Fruit fly (Drosophila melanogaster) whole organism, embryonic: ENCODE measurements around the gene sals.

Source experiments
- Adf1 ChIP-seq: fragments of 200-800 bp; sonication (Bioruptor generic); IDR thresholded peaks from 2 replicates; pipeline ENCODE4 v1.3.6; 2022; ENCODE audit warnings: missing biosample characterization, missing genetic modification characterization
- Bdp1 ChIP-seq: fragments of 200-800 bp; sonication (Bioruptor generic); optimal IDR thresholded peaks from 3 replicates; lab custom pipeline; 2016; ENCODE audit warnings: missing biosample characterization, missing genetic modification characterization
- CG10959 ChIP-seq: fragments of 200-800 bp; sonication (Bioruptor generic); IDR thresholded peaks from 2 replicates; pipeline ENCODE4 v1.3.6; 2022; ENCODE audit warnings: missing biosample characterization, missing genetic modification characterization
- CG12071 ChIP-seq: fragments of 200-800 bp; sonication (Bioruptor generic); optimal IDR thresholded peaks from 3 replicates; lab custom pipeline; 2018; ENCODE audit warnings: missing biosample characterization, mild to moderate bottlenecking, missing genetic modification characterization
- CG13624 ChIP-seq: fragments of 200-800 bp; sonication (Bioruptor generic); optimal IDR thresholded peaks from 2 replicates; lab custom pipeline; 2016; ENCODE audit warnings: missing biosample characterization, missing genetic modification characterization
- CG14860 ChIP-seq: fragments of 200-800 bp; sonication (Bioruptor generic); IDR thresholded peaks from 3 replicates; pipeline ENCODE4 v1.3.6; 2022; ENCODE audit warnings: missing biosample characterization, missing genetic modification characterization; ENCODE audit not compliant: partially characterized antibody
- CG14965 ChIP-seq: fragments of 200-800 bp; sonication (Bioruptor generic); optimal IDR thresholded peaks from 2 replicates; lab custom pipeline; 2016; ENCODE audit warnings: missing biosample characterization, missing genetic modification characterization, borderline replicate concordance
- CG15601 ChIP-seq: fragments of 200-800 bp; sonication (Bioruptor generic); optimal IDR thresholded peaks from 3 replicates; lab custom pipeline; 2019; ENCODE audit warnings: missing biosample characterization, mild to moderate bottlenecking, missing genetic modification characterization, moderate library complexity
- CG16779 ChIP-seq: fragments of 200-800 bp; sonication (Bioruptor generic); IDR thresholded peaks from 2 replicates; pipeline ENCODE4 v1.3.6; 2022; ENCODE audit warnings: missing biosample characterization, missing genetic modification characterization
- CG17612 ChIP-seq: fragments of 200-800 bp; sonication (Bioruptor generic); IDR thresholded peaks from 2 replicates; pipeline ENCODE4 v1.3.6; 2022; ENCODE audit warnings: missing biosample characterization, missing genetic modification characterization
- CG17912 ChIP-seq: fragments of 200-800 bp; sonication (Bioruptor generic); optimal IDR thresholded peaks from 2 replicates; lab custom pipeline; 2018; ENCODE audit warnings: missing biosample characterization, mild to moderate bottlenecking, missing genetic modification characterization
- CG2678 ChIP-seq: fragments of 200-800 bp; sonication (Bioruptor generic); optimal IDR thresholded peaks from 3 replicates; lab custom pipeline; 2019; ENCODE audit warnings: missing biosample characterization, mild to moderate bottlenecking, missing genetic modification characterization, moderate library complexity
- CG2889 ChIP-seq: fragments of 200-800 bp; sonication (Bioruptor generic); IDR thresholded peaks from 3 replicates; pipeline ENCODE4 v1.3.6; 2022; ENCODE audit warnings: missing biosample characterization, missing genetic modification characterization
- CG31365 ChIP-seq: fragments of 200-800 bp; sonication (Bioruptor generic); optimal IDR thresholded peaks from 2 replicates; lab custom pipeline; 2018; ENCODE audit warnings: missing biosample characterization, mild to moderate bottlenecking, missing genetic modification characterization
- CG3163 ChIP-seq: fragments of 200-800 bp; sonication (Bioruptor generic); optimal IDR thresholded peaks from 3 replicates; lab custom pipeline; 2016; ENCODE audit warnings: missing biosample characterization, missing genetic modification characterization
- CG32532 ChIP-seq: fragments of 200-800 bp; sonication (Bioruptor generic); IDR thresholded peaks from 2 replicates; pipeline ENCODE4 v1.3.6; 2022; ENCODE audit warnings: missing biosample characterization, missing genetic modification characterization
- CG34376 ChIP-seq: fragments of 200-800 bp; sonication (Bioruptor generic); optimal IDR thresholded peaks from 2 replicates; lab custom pipeline; 2018; ENCODE audit warnings: missing biosample characterization, mild to moderate bottlenecking, missing genetic modification characterization
- CG3726 ChIP-seq: fragments of 200-800 bp; sonication (Bioruptor generic); IDR thresholded peaks from 3 replicates; pipeline ENCODE4, ENCODE4 v1.3.6; 2022; ENCODE audit warnings: missing biosample characterization, missing genetic modification characterization
- CG7928 ChIP-seq: fragments of 200-800 bp; sonication (Bioruptor generic); optimal IDR thresholded peaks from 2 replicates; lab custom pipeline; 2017; ENCODE audit warnings: missing biosample characterization, mild to moderate bottlenecking, missing genetic modification characterization
- CG7987 ChIP-seq: fragments of 200-800 bp; sonication (Bioruptor generic); optimal IDR thresholded peaks from 2 replicates; lab custom pipeline; 2018; ENCODE audit warnings: missing biosample characterization, mild to moderate bottlenecking, missing genetic modification characterization, moderate library complexity
- CG8089 ChIP-seq: fragments of 200-800 bp; sonication (Bioruptor generic); optimal IDR thresholded peaks from 3 replicates; lab custom pipeline; 2016; ENCODE audit warnings: missing biosample characterization, missing genetic modification characterization
- D19B ChIP-seq: fragments of 200-800 bp; sonication (Bioruptor generic); optimal IDR thresholded peaks from 2 replicates; lab custom pipeline; 2017; ENCODE audit warnings: missing biosample characterization, mild to moderate bottlenecking, missing genetic modification characterization
- Deaf1 ChIP-seq: fragments of 200-800 bp; optimal IDR thresholded peaks from 3 replicates; lab custom pipeline; 2019; ENCODE audit warnings: missing biosample characterization, mild to moderate bottlenecking, missing genetic modification characterization, moderate library complexity
- E2f1 ChIP-seq: fragments of 200-800 bp; sonication (Bioruptor generic); IDR thresholded peaks from 2 replicates; pipeline ENCODE4 v1.3.6; 2022; ENCODE audit warnings: missing biosample characterization, missing genetic modification characterization
- Eip74EF ChIP-seq, 2 experiments: fragments of 200-800 bp in 1 of 2; fragments of >200 bp in 1 of 2; sonication (Bioruptor generic) in 1 of 2; optimal IDR thresholded peaks; 2 replicates each; lab custom pipeline; 2017 to 2019; ENCODE audit warnings: missing biosample characterization in 2 of 2, missing genetic modification characterization in 2 of 2, mild to moderate bottlenecking in 1 of 2, moderate library complexity in 1 of 2
- HmgZ ChIP-seq: fragments of 200-800 bp; sonication (Bioruptor generic); optimal IDR thresholded peaks from 2 replicates; lab custom pipeline; 2018; ENCODE audit warnings: missing biosample characterization, mild to moderate bottlenecking, missing genetic modification characterization
- Nf-YC ChIP-seq: fragments of 200-800 bp; optimal IDR thresholded peaks from 3 replicates; lab custom pipeline; 2019; ENCODE audit warnings: missing biosample characterization, mild to moderate bottlenecking, missing genetic modification characterization, moderate library complexity
- Oaz ChIP-seq: fragments of 200-800 bp; sonication (Bioruptor generic); IDR thresholded peaks from 2 replicates; pipeline ENCODE4 v1.3.6; 2022; ENCODE audit warnings: missing biosample characterization, missing genetic modification characterization
- Side ChIP-seq: fragments of 200-800 bp; sonication (Bioruptor generic); optimal IDR thresholded peaks from 2 replicates; lab custom pipeline; 2016; ENCODE audit warnings: missing biosample characterization, missing genetic modification characterization
- Sox102F ChIP-seq: fragments of 200-800 bp; sonication (Bioruptor generic); optimal IDR thresholded peaks from 2 replicates; lab custom pipeline; 2018; ENCODE audit warnings: missing biosample characterization, mild to moderate bottlenecking, missing genetic modification characterization, moderate library complexity
- Vsx1 ChIP-seq: fragments of 200-800 bp; sonication (Bioruptor generic); optimal IDR thresholded peaks from 2 replicates; lab custom pipeline; 2017; ENCODE audit warnings: missing biosample characterization, mild to moderate bottlenecking, missing genetic modification characterization, missing genetic modification reagents
- Xbp1 ChIP-seq: fragments of 200-800 bp; sonication (Bioruptor generic); optimal IDR thresholded peaks from 3 replicates; lab custom pipeline; 2016; ENCODE audit warnings: missing biosample characterization, mild to moderate bottlenecking, missing genetic modification characterization
- Xrp1 ChIP-seq: fragments of 200-800 bp; sonication (Bioruptor generic); IDR thresholded peaks from 2 replicates; pipeline ENCODE4 v1.3.6; 2022; ENCODE audit warnings: missing biosample characterization, missing genetic modification characterization
- ase ChIP-seq: fragments of 200-800 bp; sonication (Bioruptor generic); IDR thresholded peaks from 3 replicates; pipeline ENCODE4 v1.3.6; 2022; ENCODE audit warnings: missing biosample characterization, missing genetic modification characterization
- bigmax ChIP-seq: fragments of 200-800 bp; sonication (Bioruptor generic); optimal IDR thresholded peaks from 2 replicates; lab custom pipeline; 2018; ENCODE audit warnings: missing biosample characterization, mild to moderate bottlenecking, missing genetic modification characterization
- cas ChIP-seq: fragments of 200-800 bp; sonication (Bioruptor generic); IDR thresholded peaks from 2 replicates; pipeline ENCODE4 v1.3.6; 2022; ENCODE audit warnings: missing biosample characterization, missing genetic modification characterization
- corto ChIP-seq: fragments of 200-800 bp; sonication (Bioruptor generic); optimal IDR thresholded peaks from 2 replicates; lab custom pipeline; 2016; ENCODE audit warnings: missing biosample characterization, mild to moderate bottlenecking, missing genetic modification characterization, moderate library complexity
- crol ChIP-seq: fragments of 200-800 bp; sonication (Bioruptor generic); IDR thresholded peaks from 2 replicates; pipeline ENCODE4 v1.3.6; 2022; ENCODE audit warnings: missing biosample characterization, missing genetic modification characterization
- fru ChIP-seq: fragments of >200 bp; optimal IDR thresholded peaks from 2 replicates; lab custom pipeline; 2017
- gce ChIP-seq: fragments of 200-800 bp; sonication (Bioruptor generic); IDR thresholded peaks from 3 replicates; pipeline ENCODE4 v1.3.6; 2022; ENCODE audit warnings: missing biosample characterization, missing genetic modification characterization
- hkb ChIP-seq, 2 experiments: fragments of 200-800 bp in 1 of 2; fragments of >200 bp in 1 of 2; sonication (Bioruptor generic) in 1 of 2; IDR thresholded peaks in 1 of 2; optimal IDR thresholded peaks in 1 of 2; 2 replicates each; pipeline versions ENCODE4 v1.3.6 to Lab custom; 2017 to 2022; ENCODE audit warnings: missing biosample characterization in 1 of 2, missing genetic modification characterization in 1 of 2
- insv ChIP-seq, 2 experiments: fragments of 200-800 bp; sonication (Bioruptor generic); optimal IDR thresholded peaks; 3 replicates each; lab custom pipeline; 2016 to 2018; ENCODE audit warnings: missing biosample characterization in 2 of 2, missing genetic modification characterization in 2 of 2
- jigr1 ChIP-seq: fragments of 200-800 bp; sonication (Bioruptor generic); IDR thresholded peaks from 3 replicates; pipeline ENCODE4 v1.3.6; 2022; ENCODE audit warnings: missing biosample characterization, missing genetic modification characterization
- klu ChIP-seq: fragments of 200-800 bp; sonication (Bioruptor generic); IDR thresholded peaks from 2 replicates; pipeline ENCODE4 v1.3.6; 2022; ENCODE audit warnings: missing biosample characterization, missing genetic modification characterization
- lbe ChIP-seq: fragments of 200-800 bp; sonication (Bioruptor generic); optimal IDR thresholded peaks from 2 replicates; lab custom pipeline; 2016; ENCODE audit warnings: missing biosample characterization, mild to moderate bottlenecking, missing genetic modification characterization
- luna ChIP-seq: fragments of 200-800 bp; sonication (Bioruptor generic); optimal IDR thresholded peaks from 2 replicates; lab custom pipeline; 2016; ENCODE audit warnings: missing biosample characterization, missing genetic modification characterization
- nmo ChIP-seq: fragments of 200-800 bp; sonication (Bioruptor generic); optimal IDR thresholded peaks from 2 replicates; lab custom pipeline; 2018; ENCODE audit warnings: missing biosample characterization, mild to moderate bottlenecking, missing genetic modification characterization, moderate library complexity
- ro ChIP-seq: fragments of 200-800 bp; sonication (Bioruptor generic); IDR thresholded peaks from 2 replicates; pipeline ENCODE4 v1.3.6; 2022; ENCODE audit warnings: missing biosample characterization, missing genetic modification characterization
- sim ChIP-seq: fragments of 200-800 bp; sonication (Bioruptor generic); IDR thresholded peaks from 2 replicates; pipeline ENCODE4 v1.3.6; 2022; ENCODE audit warnings: missing biosample characterization, missing genetic modification characterization
- stc ChIP-seq: fragments of 200-800 bp; sonication (Bioruptor generic); IDR thresholded peaks from 2 replicates; pipeline ENCODE4 v1.3.6; 2022; ENCODE audit warnings: missing biosample characterization, missing genetic modification characterization
- unpg ChIP-seq: fragments of 200-800 bp; sonication (Bioruptor generic); optimal IDR thresholded peaks from 3 replicates; lab custom pipeline; 2018; ENCODE audit warnings: missing biosample characterization, mild to moderate bottlenecking, missing genetic modification characterization, moderate library complexity

Gene sals

DNA sequence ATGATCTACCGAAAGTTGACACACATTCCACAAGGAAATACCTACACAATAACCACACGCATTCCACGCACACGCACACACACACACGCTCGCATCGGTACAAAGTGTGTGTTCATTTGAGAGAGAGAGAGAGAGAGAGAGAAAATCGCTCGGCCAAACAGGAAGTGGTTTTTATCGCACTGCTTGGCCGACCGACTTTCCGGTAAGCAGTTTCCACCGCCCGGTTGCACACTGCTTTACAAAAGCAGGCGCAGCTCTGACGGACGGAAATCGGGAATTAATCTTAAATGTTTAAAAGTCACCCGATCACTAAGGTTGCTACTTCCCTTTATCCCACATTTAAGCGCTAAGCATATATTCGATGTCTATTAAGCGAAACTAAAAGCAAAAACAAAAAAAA, 58.8 kb downstream of the sals start (continued):
- TF ChIP-seq CG12071 (GFP tag; lab: Kevin White, UChicago) (no peak), CG10959 (GFP tag; lab: Robert Waterston, UW) (peak; percentile 82), Nf-YC (tag; lab: Kevin White, UChicago) (no peak), CG2678 (tag; lab: Kevin White, UChicago) (no peak), CG32532 (GFP tag; lab: Robert Waterston, UW) (no peak), luna (no peak), CG3726 (GFP tag; lab: Robert Waterston, UW) (0 out of 3 replicates have a peak, but pooled peaks have one; percentile 38), Adf1 (no peak), CG34376 (GFP tag; lab: Kevin White, UChicago) (no peak), lbe (GFP tag; lab: Kevin White, UChicago) (no peak), corto (no peak), Deaf1 (tag; lab: Kevin White, UChicago) (no peak), CG2889 (no peak), sim (peak; percentile 68; the same call in 1 of the 2 replicates), Bdp1 (GFP tag; lab: Kevin White, UChicago) (peak; percentile 37), CG17912 (GFP tag; lab: Kevin White, UChicago) (peak; percentile 81), ro (GFP tag; lab: Robert Waterston, UW) (0 out of 2 replicates have a peak, but pooled peaks have one; percentile 37), fru (lab: Kevin White, UChicago) (no peak), CG14860 (no peak), Eip74EF (GFP tag; optimal IDR thresholded peaks at IDR 0.05; lab: Kevin White, UChicago) (no peak), CG31365 (peak; percentile 96), Side (GFP tag; lab: Kevin White, UChicago) (peak; percentile 72), CG8089 (peak; percentile 65), CG16779 (no peak), ase (GFP tag; lab: Robert Waterston, UW) (peak; percentile 61; the same call in 2 of the 3 replicates), bigmax (GFP tag; lab: Kevin White, UChicago) (no peak), jigr1 (0 out of 3 replicates have a peak, but pooled peaks have one; percentile 13), CG15601 (tag; lab: Kevin White, UChicago) (peak; percentile 59), CG7928 (GFP tag; lab: Kevin White, UChicago) (no peak), Oaz (no peak), CG14965 (peak; percentile 1), CG13624 (GFP tag; lab: Kevin White, UChicago) (peak; percentile 46), D19B (no peak), gce (peak; percentile 78; the same call in 2 of the 3 replicates), E2f1 (GFP tag; lab: Robert Waterston, UW) (no peak; the same call in 1 of the 2 replicates), stc (no peak), insv (GFP tag; optimal IDR thresholded peaks at IDR 0.05; lab: Kevin White, UChicago) (peak in 1 of 2 experiments; percentile 57), klu (GFP tag; lab: Robert Waterston, UW) (no peak), crol (GFP tag; lab: Robert Waterston, UW) (no peak), Xrp1 (GFP tag; lab: Robert Waterston, UW) (peak; percentile 53; the same call in 1 of the 2 replicates), CG3163 (GFP tag; lab: Kevin White, UChicago) (peak; percentile 2), CG7987 (GFP tag; lab: Kevin White, UChicago) (no peak), cas (no peak), HmgZ (tag; lab: Kevin White, UChicago) (peak; percentile 7), Vsx1 (GFP tag; lab: Kevin White, UChicago) (peak; percentile 56), Sox102F (no peak), unpg (GFP tag; lab: Kevin White, UChicago) (no peak), nmo (GFP tag; lab: Kevin White, UChicago) (peak; percentile 63), Xbp1 (GFP tag; lab: Kevin White, UChicago) (peak; percentile 64), CG17612 (no peak; the same call in 1 of the 2 replicates), hkb (optimal IDR thresholded peaks at IDR 0.05; lab: Kevin White, UChicago) (no peak), hkb (GFP tag; IDR thresholded peaks at IDR 0.05; lab: Robert Waterston, UW) (no peak; the same call in 1 of the 2 replicates)
